Fruit fly (Drosophila melanogaster) whole organism, embryonic: Measurements from ENCODE around the gene CG46307.

ENCODE experiments used
- Adf1 ChIP-seq: fragments of 200-800 bp; sonication (Bioruptor generic); IDR thresholded peaks from 2 replicates; pipeline ENCODE4 v1.3.6; 2022; ENCODE audit warnings: missing biosample characterization, missing genetic modification characterization
- CG10267 ChIP-seq: fragments of 200-800 bp; sonication (Bioruptor generic); optimal IDR thresholded peaks from 2 replicates; lab custom pipeline; 2018; ENCODE audit warnings: missing biosample characterization, mild to moderate bottlenecking, missing genetic modification characterization, moderate library complexity
- CG13424 ChIP-seq: fragments of 200-800 bp; sonication (Bioruptor generic); optimal IDR thresholded peaks from 2 replicates; lab custom pipeline; 2019; ENCODE audit warnings: missing biosample characterization, mild to moderate bottlenecking, missing genetic modification characterization, moderate library complexity
- CG1647 ChIP-seq: fragments of 200-800 bp; sonication (Bioruptor generic); optimal IDR thresholded peaks from 3 replicates; lab custom pipeline; 2016; ENCODE audit warnings: missing biosample characterization, missing genetic modification characterization
- CG17361 ChIP-seq: fragments of 200-800 bp; sonication (Bioruptor generic); IDR thresholded peaks from 3 replicates; pipeline ENCODE4 v1.3.6; 2022; ENCODE audit warnings: missing biosample characterization, missing genetic modification characterization
- CG17829 ChIP-seq: fragments of 200-800 bp; optimal IDR thresholded peaks from 2 replicates; lab custom pipeline; 2019; ENCODE audit warnings: missing biosample characterization, mild to moderate bottlenecking, missing genetic modification characterization, moderate library complexity
- CG1792 ChIP-seq: fragments of 200-800 bp; sonication (Bioruptor generic); optimal IDR thresholded peaks from 2 replicates; lab custom pipeline; 2016; ENCODE audit warnings: missing biosample characterization, missing genetic modification characterization
- CG18011 ChIP-seq: fragments of 200-800 bp; sonication (Bioruptor generic); optimal IDR thresholded peaks from 2 replicates; lab custom pipeline; 2017; ENCODE audit warnings: missing biosample characterization, missing genetic modification characterization, mild to moderate bottlenecking, moderate library complexity, missing genotype
- CG30403 ChIP-seq: fragments of 200-800 bp; sonication (Bioruptor generic); optimal IDR thresholded peaks from 3 replicates; lab custom pipeline; 2016; ENCODE audit warnings: missing biosample characterization, missing genetic modification characterization
- CG34422 ChIP-seq: fragments of 200-800 bp; sonication (Bioruptor generic); IDR thresholded peaks from 3 replicates; pipeline ENCODE4 v1.3.6; 2022; ENCODE audit warnings: missing biosample characterization, missing genetic modification characterization
- CG3995 ChIP-seq: fragments of 200-800 bp; sonication (Bioruptor generic); optimal IDR thresholded peaks from 3 replicates; lab custom pipeline; 2016; ENCODE audit warnings: missing biosample characterization, missing genetic modification characterization
- CG4360 ChIP-seq: fragments of 200-800 bp; sonication (Bioruptor generic); IDR thresholded peaks from 2 replicates; pipeline ENCODE4 v1.3.6; 2022; ENCODE audit warnings: missing biosample characterization, missing genetic modification characterization
- CG6791 ChIP-seq: fragments of 200-800 bp; sonication (Bioruptor generic); IDR thresholded peaks from 3 replicates; pipeline ENCODE4 v1.3.6; 2022; ENCODE audit warnings: missing biosample characterization, missing genetic modification characterization; ENCODE audit not compliant: partially characterized antibody
- CG8281 ChIP-seq: fragments of 200-800 bp; sonication (Bioruptor generic); optimal IDR thresholded peaks from 2 replicates; lab custom pipeline; 2018; ENCODE audit warnings: missing biosample characterization, mild to moderate bottlenecking, missing genetic modification characterization, moderate library complexity
- CG8290 ChIP-seq, 3 experiments: fragments of 200-800 bp; sonication (Bioruptor generic); optimal IDR thresholded peaks; 2 replicates each; lab custom pipeline; 2016 to 2019; ENCODE audit warnings: missing biosample characterization in 3 of 3, missing genetic modification characterization in 3 of 3, mild to moderate bottlenecking in 2 of 3, moderate library complexity in 1 of 3
- CG8924 ChIP-seq: fragments of 200-800 bp; optimal IDR thresholded peaks from 3 replicates; lab custom pipeline; 2019; ENCODE audit warnings: missing biosample characterization, mild to moderate bottlenecking, missing genetic modification characterization, moderate library complexity
- CTCF ChIP-seq: fragments of 200-800 bp; sonication (Bioruptor generic); optimal IDR thresholded peaks from 2 replicates; lab custom pipeline; 2017; ENCODE audit warnings: missing biosample characterization, mild to moderate bottlenecking, missing genetic modification characterization, moderate library complexity
- Dek ChIP-seq: fragments of 200-800 bp; sonication (Bioruptor generic); optimal IDR thresholded peaks from 3 replicates; lab custom pipeline; 2019; ENCODE audit warnings: missing biosample characterization, mild to moderate bottlenecking, missing genetic modification characterization, moderate library complexity
- Ets65A ChIP-seq: fragments of 200-800 bp; sonication (Bioruptor generic); peaks from one replicate; lab custom pipeline; 2016; ENCODE audit warnings: missing biosample characterization, missing genetic modification characterization
- HmgZ ChIP-seq: fragments of 200-800 bp; sonication (Bioruptor generic); optimal IDR thresholded peaks from 2 replicates; lab custom pipeline; 2018; ENCODE audit warnings: missing biosample characterization, mild to moderate bottlenecking, missing genetic modification characterization
- Hmr ChIP-seq: fragments of 200-800 bp; sonication (Bioruptor generic); optimal IDR thresholded peaks from 3 replicates; lab custom pipeline; 2017; ENCODE audit warnings: mild to moderate bottlenecking, missing biosample characterization, missing genetic modification reagents, missing genetic modification characterization
- Myb ChIP-seq: fragments of 200-800 bp; sonication (Bioruptor generic); optimal IDR thresholded peaks from 2 replicates; lab custom pipeline; 2016; ENCODE audit warnings: missing biosample characterization, missing genetic modification characterization
- NFAT ChIP-seq: fragments of 200-800 bp; sonication (Bioruptor generic); IDR thresholded peaks from 2 replicates; pipeline ENCODE4 v1.3.6; 2022; ENCODE audit warnings: missing biosample characterization, missing genetic modification characterization
- Pdp1 ChIP-seq, 2 experiments: fragments of 200-800 bp; sonication (Bioruptor generic); optimal IDR thresholded peaks; 3 replicates each; lab custom pipeline; 2016; ENCODE audit warnings: missing biosample characterization in 2 of 2, missing genetic modification characterization in 2 of 2, mild to moderate bottlenecking in 1 of 2, moderate library complexity in 1 of 2
- Rfx ChIP-seq: fragments of 200-800 bp; sonication (Bioruptor generic); IDR thresholded peaks from 2 replicates; pipeline ENCODE4 v1.3.6; 2022; ENCODE audit warnings: missing biosample characterization, missing genetic modification characterization
- Sin3A ChIP-seq: fragments of >200 bp; optimal IDR thresholded peaks from 2 replicates; lab custom pipeline; 2018
- Trl ChIP-seq, 3 experiments: fragments of >200 bp in 2 of 3; fragments of 200-800 bp in 1 of 3; sonication (Bioruptor generic) in 1 of 3; optimal IDR thresholded peaks; 2 replicates in 1 of 3; 3 replicates in 2 of 3; lab custom pipeline; 2016 to 2017; ENCODE audit warnings: missing biosample characterization in 1 of 3, missing genetic modification characterization in 1 of 3
- YL-1 ChIP-seq: fragments of 200-800 bp; sonication (Bioruptor generic); optimal IDR thresholded peaks from 3 replicates; lab custom pipeline; 2017; ENCODE audit warnings: missing biosample characterization, mild to moderate bottlenecking, missing genetic modification characterization
- ac ChIP-seq: fragments of 200-800 bp; sonication (Bioruptor generic); optimal IDR thresholded peaks from 3 replicates; lab custom pipeline; 2017; ENCODE audit warnings: missing biosample characterization, mild to moderate bottlenecking, missing genetic modification characterization
- amos ChIP-seq: fragments of 200-800 bp; sonication (Bioruptor generic); IDR thresholded peaks from 2 replicates; pipeline ENCODE4 v1.3.6; 2022; ENCODE audit warnings: missing biosample characterization, missing genetic modification characterization; ENCODE audit not compliant: partially characterized antibody
- bab2 ChIP-seq: fragments of 200-800 bp; sonication (Bioruptor generic); optimal IDR thresholded peaks from 2 replicates; lab custom pipeline; 2016; ENCODE audit warnings: missing biosample characterization, missing genetic modification characterization
- chif ChIP-seq, 2 experiments: fragments of 200-800 bp; sonication (Bioruptor generic); optimal IDR thresholded peaks; 3 replicates each; lab custom pipeline; 2016; ENCODE audit warnings: missing biosample characterization in 2 of 2, missing genetic modification characterization in 2 of 2
- chinmo ChIP-seq: fragments of 200-800 bp; sonication (Bioruptor generic); IDR thresholded peaks from 4 replicates; pipeline ENCODE4 v1.3.6; 2022; ENCODE audit warnings: missing biosample characterization, missing genetic modification characterization; ENCODE audit not compliant: partially characterized antibody
- crp ChIP-seq, 2 experiments: fragments of 200-800 bp; sonication (Bioruptor generic); optimal IDR thresholded peaks; 2 replicates in 1 of 2; 3 replicates in 1 of 2; lab custom pipeline; 2017; ENCODE audit warnings: missing biosample characterization in 2 of 2, missing genetic modification characterization in 2 of 2, mild to moderate bottlenecking in 1 of 2, moderate library complexity in 1 of 2
- dimm ChIP-seq: fragments of 200-800 bp; sonication (Bioruptor generic); IDR thresholded peaks from 2 replicates; pipeline ENCODE4 v1.3.6; 2022; ENCODE audit warnings: missing biosample characterization, missing genetic modification characterization
- ewg ChIP-seq: fragments of 200-800 bp; sonication (Bioruptor generic); optimal IDR thresholded peaks from 3 replicates; lab custom pipeline; 2017; ENCODE audit warnings: mild to moderate bottlenecking, missing biosample characterization, missing genetic modification reagents, missing genetic modification characterization
- fd102C ChIP-seq: fragments of 200-800 bp; sonication (Bioruptor generic); optimal IDR thresholded peaks from 2 replicates; lab custom pipeline; 2018; ENCODE audit warnings: missing biosample characterization, mild to moderate bottlenecking, missing genetic modification characterization, moderate library complexity
- grau ChIP-seq: fragments of 200-800 bp; optimal IDR thresholded peaks from 3 replicates; lab custom pipeline; 2019; ENCODE audit warnings: missing biosample characterization, mild to moderate bottlenecking, missing genetic modification characterization, moderate library complexity
- gro ChIP-seq: fragments of 200-800 bp; sonication (Bioruptor generic); optimal IDR thresholded peaks from 2 replicates; lab custom pipeline; 2016; ENCODE audit warnings: missing biosample characterization, missing genetic modification characterization
- lbe ChIP-seq: fragments of 200-800 bp; sonication (Bioruptor generic); optimal IDR thresholded peaks from 2 replicates; lab custom pipeline; 2016; ENCODE audit warnings: missing biosample characterization, mild to moderate bottlenecking, missing genetic modification characterization
- nerfin-1 ChIP-seq: fragments of 200-800 bp; sonication (Bioruptor generic); optimal IDR thresholded peaks from 3 replicates; lab custom pipeline; 2019; ENCODE audit warnings: missing biosample characterization, mild to moderate bottlenecking, missing genetic modification characterization, moderate library complexity
- phol ChIP-seq: fragments of 200-800 bp; sonication (Bioruptor generic); optimal IDR thresholded peaks from 3 replicates; lab custom pipeline; 2018; ENCODE audit warnings: missing biosample characterization, mild to moderate bottlenecking, missing genetic modification characterization, moderate library complexity
- pros ChIP-seq: fragments of 200-800 bp; sonication (Bioruptor generic); optimal IDR thresholded peaks from 3 replicates; lab custom pipeline; 2019; ENCODE audit warnings: missing biosample characterization, mild to moderate bottlenecking, missing genetic modification characterization, moderate library complexity
- pum ChIP-seq: fragments of 200-800 bp; sonication (Bioruptor generic); optimal IDR thresholded peaks from 2 replicates; lab custom pipeline; 2016; ENCODE audit warnings: missing biosample characterization, missing genetic modification characterization
- pzg ChIP-seq: fragments of 200-800 bp; sonication (Bioruptor generic); optimal IDR thresholded peaks from 3 replicates; lab custom pipeline; 2018; ENCODE audit warnings: missing biosample characterization, mild to moderate bottlenecking, missing genetic modification characterization, moderate library complexity
- row ChIP-seq: fragments of 200-800 bp; sonication (Bioruptor generic); IDR thresholded peaks from 3 replicates; pipeline ENCODE4 v1.3.6; 2022; ENCODE audit warnings: missing biosample characterization, missing genetic modification characterization
- slbo ChIP-seq: fragments of 200-800 bp; sonication (Bioruptor generic); IDR thresholded peaks from 2 replicates; pipeline ENCODE4 v1.3.6; 2022; ENCODE audit warnings: missing biosample characterization, missing genetic modification characterization
- tll ChIP-seq, 2 experiments: fragments of 200-800 bp in 1 of 2; fragments of >200 bp in 1 of 2; sonication (Bioruptor generic) in 1 of 2; optimal IDR thresholded peaks; 2 replicates each; lab custom pipeline; 2017 to 2019; ENCODE audit warnings: missing biosample characterization in 2 of 2, missing genetic modification characterization in 2 of 2, mild to moderate bottlenecking in 1 of 2, moderate library complexity in 1 of 2

The CG46307 gene

DNA sequence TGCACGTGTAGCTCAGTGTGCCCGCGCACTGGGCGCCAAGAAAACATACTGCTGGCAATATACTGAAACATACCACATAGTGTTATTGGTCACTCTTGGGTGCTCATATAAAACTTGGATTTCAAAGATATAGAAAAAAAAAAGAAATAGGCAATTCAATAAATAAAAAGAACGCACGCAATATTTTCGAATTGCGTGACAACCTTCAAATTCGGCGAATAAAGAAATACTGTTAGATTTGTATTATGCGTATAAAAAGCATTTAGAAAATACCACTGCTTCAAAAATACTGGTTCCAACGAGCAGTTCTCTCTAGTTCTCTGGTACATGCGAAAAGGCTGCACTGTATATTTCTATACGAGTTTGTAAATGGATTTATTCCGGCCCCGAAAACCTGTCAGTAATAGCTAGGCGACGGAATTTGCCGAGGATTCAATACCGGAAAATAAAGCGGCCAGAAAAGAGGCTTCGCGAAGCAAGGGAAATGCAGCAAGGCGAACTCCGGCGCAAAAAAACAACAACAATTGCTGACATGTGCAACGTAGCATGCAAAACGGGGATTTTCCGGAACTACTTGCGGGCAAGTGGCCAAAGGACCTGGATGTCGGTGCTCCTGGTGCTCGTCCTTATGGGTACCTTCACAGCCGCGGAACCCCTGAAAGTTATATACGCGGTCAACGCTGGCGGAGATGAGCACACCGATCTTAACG lies 1.8 kb upstream of the CG46307 start, which contains the start of gene CG9257 (continued):
- peak; percentile 6 for TF ChIP-seq CG13424 (tag; lab: Kevin White, UChicago)
- peak; percentile 34 for TF ChIP-seq gro (GFP tag; lab: Kevin White, UChicago)
- TF ChIP-seq CTCF (GFP tag; lab: Kevin White, UChicago): no peak
- no peak for TF ChIP-seq CG6791 (GFP tag; lab: Robert Waterston, UW)
- peak; percentile 16; the same call in 1 of the 2 replicates for TF ChIP-seq slbo
- no peak for TF ChIP-seq Adf1 (GFP tag; lab: Robert Waterston, UW)
- TF ChIP-seq Myb (GFP tag; lab: Kevin White, UChicago): peak; percentile 24
- TF ChIP-seq CG1647 (GFP tag; lab: Kevin White, UChicago): no peak
- TF ChIP-seq grau (tag; lab: Kevin White, UChicago): peak; percentile 90
- TF ChIP-seq fd102C: no peak
- peak; percentile 6 for TF ChIP-seq bab2 (GFP tag; lab: Kevin White, UChicago)
- TF ChIP-seq lbe (GFP tag; lab: Kevin White, UChicago): no peak
- TF ChIP-seq CG10267 (tag; lab: Kevin White, UChicago): peak; percentile 46
- TF ChIP-seq CG1792 (GFP tag; lab: Kevin White, UChicago): no peak
- TF ChIP-seq CG17361 (GFP tag; lab: Robert Waterston, UW): peak; percentile 28; the same call in 1 of the 3 replicates
- TF ChIP-seq Hmr (GFP tag; lab: Kevin White, UChicago): peak; percentile 38
- TF ChIP-seq CG18011 (GFP tag; lab: Kevin White, UChicago): peak; percentile 38
- TF ChIP-seq CG17829 (tag; lab: Kevin White, UChicago): peak; percentile 11
- peak; percentile 74 for TF ChIP-seq row (GFP tag; lab: Robert Waterston, UW)
- TF ChIP-seq CG4360 (GFP tag; lab: Robert Waterston, UW): peak; percentile 75
- peak; percentile 87 for TF ChIP-seq YL-1 (GFP tag; lab: Kevin White, UChicago)
- TF ChIP-seq pzg: peak; percentile 65
- TF ChIP-seq Sin3A (lab: Kevin White, UChicago): peak; percentile 61
- TF ChIP-seq NFAT (GFP tag; lab: Robert Waterston, UW): 0 out of 2 replicates have a peak, but pooled peaks have one; percentile 4
- peak; percentile 6 for TF ChIP-seq CG30403 (GFP tag; lab: Kevin White, UChicago)
- peak; percentile 43 for TF ChIP-seq HmgZ (tag; lab: Kevin White, UChicago)
- 0 out of 2 replicates have a peak, but pooled peaks have one; percentile 9 for TF ChIP-seq Rfx (GFP tag; lab: Robert Waterston, UW)
- no peak for TF ChIP-seq Dek

DNA sequence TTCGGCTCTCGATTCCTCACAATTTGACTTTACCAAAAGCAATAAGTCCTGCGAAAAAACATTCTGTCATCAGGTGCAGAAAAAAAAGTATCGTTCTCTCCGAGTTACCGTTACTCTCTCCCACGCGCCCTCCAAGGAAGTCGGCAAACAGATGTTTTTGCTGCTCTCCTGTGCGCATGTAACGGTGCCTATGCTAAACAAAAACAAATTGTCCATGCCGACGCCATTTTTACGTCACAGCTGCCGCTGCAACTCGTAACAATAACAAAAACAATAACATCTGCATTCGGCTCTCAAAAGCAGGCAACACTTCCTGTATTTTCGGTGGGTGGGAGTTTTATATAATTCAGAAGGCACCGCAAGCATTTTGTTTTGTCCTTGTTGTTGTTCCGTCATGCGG lies 759 bp downstream of the CG46307 start:
- TF ChIP-seq dimm (GFP tag; lab: Robert Waterston, UW) (no peak), CG34422 (GFP tag; lab: Robert Waterston, UW) (peak; percentile 27; the same call in 1 of the 3 replicates), Trl (optimal IDR thresholded peaks at IDR 0.05; lab: Kevin White, UChicago) (peak; percentile 19 to 20), Trl (GFP tag; optimal IDR thresholded peaks at IDR 0.05; lab: Kevin White, UChicago) (no peak), CG8290 (GFP tag; optimal IDR thresholded peaks at IDR 0.05; lab: Kevin White, UChicago) (no peak), CG8290 (tag; optimal IDR thresholded peaks at IDR 0.05; lab: Kevin White, UChicago) (peak in 1 of 2 experiments; percentile 52), phol (tag; lab: Kevin White, UChicago) (peak; percentile 77), Ets65A (peak; percentile 61), amos (GFP tag; lab: Robert Waterston, UW) (0 out of 2 replicates have a peak, but pooled peaks have one; percentile 7), CG8924 (tag; lab: Kevin White, UChicago) (peak; percentile 7), CG8281 (tag; lab: Kevin White, UChicago) (no peak), CG4360 (GFP tag; lab: Robert Waterston, UW) (peak; percentile 75), ac (GFP tag; lab: Kevin White, UChicago) (peak; percentile 44), pum (GFP tag; lab: Kevin White, UChicago) (no peak), crp (GFP tag; optimal IDR thresholded peaks at IDR 0.05; lab: Kevin White, UChicago) (peak in 1 of 2 experiments; percentile 54), ewg (GFP tag; lab: Kevin White, UChicago) (peak; percentile 95), chif (GFP tag; optimal IDR thresholded peaks at IDR 0.05; lab: Kevin White, UChicago) (no peak), chinmo (GFP tag; lab: Robert Waterston, UW) (0 out of 4 replicates have a peak, but pooled peaks have one; percentile 18), pros (GFP tag; lab: Kevin White, UChicago) (peak; percentile 25), Pdp1 (GFP tag; optimal IDR thresholded peaks at IDR 0.05; lab: Kevin White, UChicago) (peak in 1 of 2 experiments; percentile 13), tll (GFP tag; optimal IDR thresholded peaks at IDR 0.05; lab: Kevin White, UChicago) (peak in 1 of 2 experiments; percentile 61), CG3995 (GFP tag; lab: Kevin White, UChicago) (no peak), nerfin-1 (tag; lab: Kevin White, UChicago) (peak; percentile 17)
